Fruit fly (Drosophila melanogaster): ENCODE measurements around the gene Act5C.

Act5C gene

dm6 chrX:5873164-5873563 lies 27.5 kb upstream of the Act5C start, which contains the start of gene GAA1 (continued):
- TF ChIP-seq emc (GFP tag; optimal IDR thresholded peaks at IDR 0.05) (no peak), fd3F (GFP tag; optimal IDR thresholded peaks at IDR 0.05) (no peak), caup (GFP tag; optimal IDR thresholded peaks at IDR 0.05; ENCODE audit: severe bottlenecking) (no peak), insv (GFP tag; optimal IDR thresholded peaks at IDR 0.05) (no peak), CG3995 (GFP tag; optimal IDR thresholded peaks at IDR 0.05) (no peak), CG7357 (GFP tag; IDR thresholded peaks at IDR 0.05) (no peak), CG8478 (optimal IDR thresholded peaks at IDR 0.05) (no peak), zf30C (GFP tag; optimal IDR thresholded peaks at IDR 0.05) (no peak), fu2 (GFP tag; optimal IDR thresholded peaks at IDR 0.05) (no peak), CG15479 (GFP tag; optimal IDR thresholded peaks at IDR 0.05) (no peak), HHEX (GFP tag; optimal IDR thresholded peaks at IDR 0.05) (no peak), CG10543 (GFP tag; optimal IDR thresholded peaks at IDR 0.05) (no peak), hbn (GFP tag; IDR thresholded peaks at IDR 0.05; ENCODE audit: partially characterized antibody) (peak; percentile 78), CG17912 (GFP tag; optimal IDR thresholded peaks at IDR 0.05) (no peak), CG7556 (GFP tag; optimal IDR thresholded peaks at IDR 0.05) (no peak), CG7928 (GFP tag; optimal IDR thresholded peaks at IDR 0.05) (no peak), CG8924 (tag; optimal IDR thresholded peaks at IDR 0.05) (no peak), ATbp (GFP tag; optimal IDR thresholded peaks at IDR 0.05) (no peak), Opbp (GFP tag; IDR thresholded peaks at IDR 0.05; ENCODE audit: partially characterized antibody) (peak; percentile 86; the same call in 2 of the 3 replicates), sim (GFP tag; IDR thresholded peaks at IDR 0.05) (no peak), Doc2 (GFP tag; IDR thresholded peaks at IDR 0.05) (no peak), Sox102F (GFP tag; optimal IDR thresholded peaks at IDR 0.05) (no peak), odd (GFP tag; optimal IDR thresholded peaks at IDR 0.05) (no peak), CG7987 (GFP tag; optimal IDR thresholded peaks at IDR 0.05) (no peak), dmrt11E (tag; optimal IDR thresholded peaks at IDR 0.05) (no peak), scrt (GFP tag; optimal IDR thresholded peaks at IDR 0.05) (no peak), CG3065 (GFP tag; optimal IDR thresholded peaks at IDR 0.05) (no peak), CG31441 (GFP tag; IDR thresholded peaks at IDR 0.05) (no peak), Mad (GFP tag; optimal IDR thresholded peaks at IDR 0.05) (no peak), cad (GFP tag; optimal IDR thresholded peaks at IDR 0.05) (no peak), tin (GFP tag; optimal IDR thresholded peaks at IDR 0.05) (no peak), CG4424 (GFP tag; optimal IDR thresholded peaks at IDR 0.05) (no peak), nerfin-1 (tag; optimal IDR thresholded peaks at IDR 0.05) (no peak), GATAe (GFP tag; conservative IDR thresholded peaks at IDR 0.05) (no peak), repo (GFP tag; optimal IDR thresholded peaks at IDR 0.05) (no peak), abd-A (tag; optimal IDR thresholded peaks at IDR 0.05) (no peak), ro (GFP tag; IDR thresholded peaks at IDR 0.05) (no peak), pita (GFP tag; optimal IDR thresholded peaks at IDR 0.05) (no peak), NfI (GFP tag; optimal IDR thresholded peaks at IDR 0.05) (no peak), CTCF (GFP tag; optimal IDR thresholded peaks at IDR 0.05) (no peak), CG12155 (GFP tag; optimal IDR thresholded peaks at IDR 0.05) (no peak), HLHmδ (GFP tag; optimal IDR thresholded peaks at IDR 0.05) (no peak), CG9932 (GFP tag; IDR thresholded peaks at IDR 0.05) (peak; percentile 40; the same call in 1 of the 2 replicates), CG17829 (tag; optimal IDR thresholded peaks at IDR 0.05) (peak; percentile 17), CG2889 (GFP tag; IDR thresholded peaks at IDR 0.05) (no peak), fd64A (GFP tag; optimal IDR thresholded peaks at IDR 0.05) (no peak), slbo (GFP tag; IDR thresholded peaks at IDR 0.05) (peak; percentile 43; the same call in 1 of the 2 replicates), CG10979 (tag; optimal IDR thresholded peaks at IDR 0.05) (no peak), stc (GFP tag; IDR thresholded peaks at IDR 0.05) (no peak), CG10209 (GFP tag; optimal IDR thresholded peaks at IDR 0.05) (no peak), Ets97D (GFP tag; optimal IDR thresholded peaks at IDR 0.05) (no peak), CG8290 (GFP tag; optimal IDR thresholded peaks at IDR 0.05) (no peak), CG8290 (tag; optimal IDR thresholded peaks at IDR 0.05) (no peak)

Data from whole organism, embryonic.